Fruit fly (Drosophila melanogaster): Measurements from ENCODE around the gene CG13667.

dm6 chr3L:8450747-8451146 lies 45.5 kb downstream of the CG13667 start:
- TF ChIP-seq Hr96 (GFP tag; optimal IDR thresholded peaks at IDR 0.05) (no peak), bab1 (GFP tag; optimal IDR thresholded peaks at IDR 0.05) (no peak), CG1620 (GFP tag; optimal IDR thresholded peaks at IDR 0.05) (no peak), ovo (GFP tag; optimal IDR thresholded peaks at IDR 0.05) (no peak), CG11617 (GFP tag; optimal IDR thresholded peaks at IDR 0.05) (no peak), CG7045 (GFP tag; optimal IDR thresholded peaks at IDR 0.05) (no peak), CG14711 (tag; optimal IDR thresholded peaks at IDR 0.05) (no peak), Mnt (GFP tag; optimal IDR thresholded peaks at IDR 0.05) (no peak), Crg-1 (GFP tag; optimal IDR thresholded peaks at IDR 0.05) (no peak)

All from whole organism, adult.